Worm (Caenorhabditis elegans) whole organism, early embryonic: ENCODE measurements around the gene dpy-31.

Experiments
- ama-1 ChIP-seq: fragments of 150-350 bp; optimal IDR thresholded peaks from 2 replicates; lab custom pipeline; 2014
- hmg-4 ChIP-seq: fragments of 200-800 bp; sonication (Bioruptor generic); optimal IDR thresholded peaks from 2 replicates; lab custom pipeline; 2018; ENCODE audit warnings: mild to moderate bottlenecking, missing genetic modification characterization, missing compliant biosample characterization

DNA sequence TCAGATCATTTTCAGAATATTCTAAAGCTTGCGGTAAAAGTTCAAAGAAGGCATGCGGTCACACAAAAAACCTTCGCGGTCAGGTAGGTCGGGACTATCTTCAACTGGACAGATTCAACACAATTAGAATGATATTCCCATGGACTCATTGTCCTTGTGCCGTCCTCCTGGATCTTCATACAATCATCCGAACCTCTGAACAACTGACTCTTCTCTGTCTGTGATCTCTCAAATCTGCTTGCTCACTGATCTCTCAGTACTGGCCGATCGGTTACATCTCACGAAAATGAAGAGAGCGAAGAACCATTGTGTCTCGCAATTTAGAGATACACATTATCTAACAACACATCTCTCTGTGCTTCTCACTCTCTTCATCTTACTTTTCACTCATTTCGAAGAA is 13.5 kb downstream of the dpy-31 start:
- TF ChIP-seq hmg-4 (no peak), ama-1 (lab: Kevin White, UChicago) (no peak)
